Worm (Caenorhabditis elegans): ENCODE data around the gene W06G6.11.

DNA sequence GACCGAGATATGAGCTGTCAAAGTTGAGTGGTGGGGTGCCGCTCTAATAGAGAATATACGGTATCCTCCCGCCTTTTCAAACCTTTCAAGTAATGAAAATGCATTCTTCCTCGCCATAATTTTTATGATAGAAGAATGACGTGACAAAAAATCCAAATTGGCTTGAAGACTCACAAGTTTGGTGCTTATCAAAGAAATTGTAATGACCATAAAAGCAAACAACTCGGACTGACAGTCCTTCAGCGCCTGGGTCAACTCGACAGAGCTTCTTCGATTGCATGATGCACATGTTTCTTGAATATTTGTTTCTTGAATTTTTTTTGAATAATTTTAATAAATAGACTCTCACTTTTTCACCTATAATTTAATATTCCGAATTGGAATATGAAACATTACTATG, 43.6 kb downstream of the W06G6.11 start:
- TF ChIP-seq ceh-82 (tag; optimal IDR thresholded peaks at IDR 0.05) (no peak), unc-39 (tag; optimal IDR thresholded peaks at IDR 0.05) (no peak), ZK546.5 (tag; optimal IDR thresholded peaks at IDR 0.05) (no peak), pqm-1 (tag; optimal IDR thresholded peaks at IDR 0.05) (peak; percentile 0), aly-2 (tag; optimal IDR thresholded peaks at IDR 0.05) (no peak)
